Worm (Caenorhabditis elegans): ENCODE data around the gene acox-3.

acox-3 gene

ce11 chrIV:6201769-6202168, 46.5 kb downstream of the acox-3 start, which contains the start of gene tkr-2:
tkr-2 (plus strand) TSS chrIV:6202069.
- TF ChIP-seq ztf-22 (GFP tag; optimal IDR thresholded peaks at IDR 0.05) = no peak
- TF ChIP-seq rcor-1 (GFP tag; IDR thresholded peaks at IDR 0.05) = no peak
- no peak for TF ChIP-seq dpl-1 (GFP tag; optimal IDR thresholded peaks at IDR 0.05)
- TF ChIP-seq mel-28 (tag; optimal IDR thresholded peaks at IDR 0.05; ENCODE audit: borderline replicate concordance) = no peak
- TF ChIP-seq die-1 (tag; optimal IDR thresholded peaks at IDR 0.05) = no peak
- TF ChIP-seq atf-7 (tag; optimal IDR thresholded peaks at IDR 0.05) = no peak
- no peak for TF ChIP-seq ztf-25 (GFP tag; IDR thresholded peaks at IDR 0.05)
- no peak for TF ChIP-seq ceh-27 (GFP tag; optimal IDR thresholded peaks at IDR 0.05)
- no peak for TF ChIP-seq zim-3 (tag; optimal IDR thresholded peaks at IDR 0.05)
- TF ChIP-seq lsl-1 (GFP tag; optimal IDR thresholded peaks at IDR 0.05) = no peak
- no peak for TF ChIP-seq tbx-9 (tag; optimal IDR thresholded peaks at IDR 0.05; ENCODE audit: borderline replicate concordance)
- no peak for TF ChIP-seq hmg-1.2 (GFP tag; IDR thresholded peaks at IDR 0.05)
- TF ChIP-seq mcd-1 (GFP tag; IDR thresholded peaks at IDR 0.05) = no peak
- no peak for TF ChIP-seq nhr-90 (tag; optimal IDR thresholded peaks at IDR 0.05)
- no peak for TF ChIP-seq nhr-27 (tag; optimal IDR thresholded peaks at IDR 0.05)
- TF ChIP-seq Y53G8AR.9 (GFP tag; conservative IDR thresholded peaks at IDR 0.05) = no peak
- no peak for TF ChIP-seq cebp-1 (GFP tag; IDR thresholded peaks at IDR 0.05)
- no peak for TF ChIP-seq cebp-1 (tag; optimal IDR thresholded peaks at IDR 0.05)
- no peak for TF ChIP-seq bed-1 (GFP tag; IDR thresholded peaks at IDR 0.05)
- TF ChIP-seq nfya-2 (GFP tag; IDR thresholded peaks at IDR 0.05) = no peak
- no peak for TF ChIP-seq B0019.2 (GFP tag; conservative IDR thresholded peaks at IDR 0.05)

ce11 chrIV:6200249-6200648, 48.0 kb downstream of the acox-3 start:
- TF ChIP-seq ccch-3 (GFP tag; optimal IDR thresholded peaks at IDR 0.05) (no peak), attf-6 (GFP tag; IDR thresholded peaks at IDR 0.05) (no peak), ztf-3 (GFP tag; optimal IDR thresholded peaks at IDR 0.05) (no peak), Y56A3A.18 (GFP tag; IDR thresholded peaks at IDR 0.05) (no peak), ceh-91 (GFP tag; IDR thresholded peaks at IDR 0.05) (no peak), madf-10 (tag; optimal IDR thresholded peaks at IDR 0.05) (no peak), rpc-1 (optimal IDR thresholded peaks at IDR 0.05) (no peak), rpc-1 (tag; optimal IDR thresholded peaks at IDR 0.05) (no peak), F49E8.2 (tag; optimal IDR thresholded peaks at IDR 0.05; ENCODE audit: insufficient read depth) (no peak), F23B12.7 (tag; optimal IDR thresholded peaks at IDR 0.05; ENCODE audit: insufficient read depth) (no peak), cebp-1 (GFP tag; IDR thresholded peaks at IDR 0.05) (no peak), cebp-1 (tag; optimal IDR thresholded peaks at IDR 0.05) (no peak), F33H1.4 (GFP tag; IDR thresholded peaks at IDR 0.05) (no peak), mcd-1 (GFP tag; IDR thresholded peaks at IDR 0.05) (no peak), bed-1 (GFP tag; IDR thresholded peaks at IDR 0.05) (no peak), nfya-1 (tag; optimal IDR thresholded peaks at IDR 0.05; ENCODE audit: borderline replicate concordance, insufficient read depth) (no peak)
